Worm (Caenorhabditis elegans) whole organism, L2 larva: Measurements from ENCODE around the gene C13G5.2.

Experiments
- crh-2 ChIP-seq: sonication (generic microtip); optimal IDR thresholded peaks from 2 replicates; lab custom pipeline; 2017; ENCODE audit warnings: missing biosample characterization, missing genetic modification characterization
- egl-27 ChIP-seq: sonication (generic microtip); optimal IDR thresholded peaks from 3 replicates; lab custom pipeline; 2017; ENCODE audit warnings: missing biosample characterization, missing genetic modification reagents, missing genetic modification characterization
- elt-1 ChIP-seq: fragments of 150-350 bp; optimal IDR thresholded peaks from 2 replicates; lab custom pipeline; 2014; ENCODE audit warnings: missing biosample characterization, missing genetic modification characterization
- nhr-77 ChIP-seq: fragments of 150-350 bp; optimal IDR thresholded peaks from 2 replicates; lab custom pipeline; 2014; ENCODE audit warnings: missing biosample characterization, missing genetic modification characterization

DNA sequence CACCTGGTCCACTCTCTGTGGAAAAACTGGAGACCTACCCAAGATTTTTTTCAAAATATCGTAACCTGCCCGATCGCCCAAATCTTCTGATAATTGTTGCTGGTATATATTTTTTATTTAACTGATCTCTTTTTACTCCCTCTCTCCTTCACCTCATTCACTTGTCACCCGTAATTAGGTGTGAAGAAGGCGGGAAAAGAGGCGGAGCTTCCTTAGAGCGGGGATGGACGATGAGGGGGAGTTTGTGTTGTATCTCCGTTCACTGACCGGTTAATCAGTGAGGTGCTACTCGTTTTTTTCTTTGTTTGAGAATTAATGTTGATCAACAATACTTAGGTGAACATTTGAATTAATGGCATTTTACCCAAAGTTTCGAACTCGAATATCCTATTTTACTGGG, 4.2 kb upstream of the C13G5.2 start, which contains the start of gene ceh-16:
- no peak for TF ChIP-seq crh-2 (tag; lab: Kevin White, UChicago)
- no peak for TF ChIP-seq egl-27 (tag; lab: Kevin White, UChicago)
- TF ChIP-seq elt-1 (tag; lab: Kevin White, UChicago) = no peak
- no peak for TF ChIP-seq nhr-77
